Fruit fly (Drosophila melanogaster) whole organism, adult: ENCODE measurements around the gene CG4119.

Experiments used
- CG11617 ChIP-seq: fragments of 200-800 bp; sonication (Bioruptor generic); optimal IDR thresholded peaks from 2 replicates; lab custom pipeline; 2017; ENCODE audit warnings: mild to moderate bottlenecking, missing biosample characterization, missing genetic modification reagents, missing genetic modification characterization
- Crg-1 ChIP-seq: fragments of 200-800 bp; sonication (Bioruptor generic); optimal IDR thresholded peaks from 2 replicates; lab custom pipeline; 2016; ENCODE audit warnings: missing biosample characterization, missing genetic modification characterization
- Hr96 ChIP-seq: fragments of 200-800 bp; sonication (Bioruptor generic); optimal IDR thresholded peaks from 2 replicates; lab custom pipeline; 2016; ENCODE audit warnings: missing biosample characterization, missing genetic modification characterization
- Mnt ChIP-seq: fragments of 200-800 bp; sonication (Bioruptor generic); optimal IDR thresholded peaks from 2 replicates; lab custom pipeline; 2016; ENCODE audit warnings: missing biosample characterization, mild to moderate bottlenecking, missing genetic modification characterization
- ovo ChIP-seq: fragments of 200-800 bp; sonication (Bioruptor generic); optimal IDR thresholded peaks from 2 replicates; lab custom pipeline; 2016; ENCODE audit warnings: missing biosample characterization, missing genetic modification characterization
- pad ChIP-seq: fragments of 200-800 bp; sonication (Bioruptor generic); optimal IDR thresholded peaks from 3 replicates; lab custom pipeline; 2017; ENCODE audit warnings: missing biosample characterization, missing genetic modification characterization, mild to moderate bottlenecking, moderate library complexity, missing genetic modification reagents
- toe ChIP-seq: fragments of 200-800 bp; sonication (Bioruptor generic); optimal IDR thresholded peaks from 2 replicates; lab custom pipeline; 2016; ENCODE audit warnings: missing biosample characterization, missing genetic modification characterization

dm6 chrX:5639083-5639482, 26.8 kb upstream of the CG4119 start:
- TF ChIP-seq ovo (GFP tag; lab: Kevin White, UChicago) = no peak
- TF ChIP-seq Crg-1 = no peak
- TF ChIP-seq CG11617 = no peak
- TF ChIP-seq Mnt = no peak
- TF ChIP-seq Hr96 = no peak
- no peak for TF ChIP-seq pad (GFP tag; lab: Kevin White, UChicago)
- no peak for TF ChIP-seq toe
